Fruit fly (Drosophila melanogaster) whole organism, embryonic: ENCODE results near the gene CG9166.

Source experiments
- Antp ChIP-seq: fragments of 200-800 bp; sonication (Bioruptor generic); optimal IDR thresholded peaks from 3 replicates; lab custom pipeline; 2016; ENCODE audit warnings: missing biosample characterization, missing genetic modification characterization
- Awh ChIP-seq: fragments of 200-800 bp; sonication (Bioruptor generic); IDR thresholded peaks from 2 replicates; pipeline ENCODE4, ENCODE4 v1.3.6; 2022; ENCODE audit warnings: missing biosample characterization, missing genetic modification characterization
- Bdp1 ChIP-seq: fragments of 200-800 bp; sonication (Bioruptor generic); optimal IDR thresholded peaks from 3 replicates; lab custom pipeline; 2016; ENCODE audit warnings: missing biosample characterization, missing genetic modification characterization
- CG10209 ChIP-seq: fragments of 200-800 bp; sonication (Bioruptor generic); optimal IDR thresholded peaks from 3 replicates; lab custom pipeline; 2017; ENCODE audit warnings: missing biosample characterization, mild to moderate bottlenecking, missing genetic modification characterization, missing genetic modification reagents
- CG10321 ChIP-seq: fragments of 200-800 bp; sonication (Bioruptor generic); IDR thresholded peaks from 2 replicates; pipeline ENCODE4 v1.3.6; 2022; ENCODE audit warnings: missing biosample characterization, missing genetic modification characterization
- CG11456 ChIP-seq: fragments of 200-800 bp; sonication (Bioruptor generic); IDR thresholded peaks from 3 replicates; pipeline ENCODE4 v1.3.6; 2022; ENCODE audit warnings: missing biosample characterization, missing genetic modification characterization
- CG11504 ChIP-seq: fragments of 200-800 bp; sonication (Bioruptor generic); optimal IDR thresholded peaks from 3 replicates; lab custom pipeline; 2019; ENCODE audit warnings: missing biosample characterization, mild to moderate bottlenecking, missing genetic modification characterization, moderate library complexity
- CG13624 ChIP-seq: fragments of 200-800 bp; sonication (Bioruptor generic); optimal IDR thresholded peaks from 2 replicates; lab custom pipeline; 2016; ENCODE audit warnings: missing biosample characterization, missing genetic modification characterization
- CG15514 ChIP-seq: fragments of 200-800 bp; sonication (Bioruptor generic); optimal IDR thresholded peaks from 3 replicates; lab custom pipeline; 2017; ENCODE audit warnings: missing biosample characterization, missing genetic modification characterization, mild to moderate bottlenecking, moderate library complexity, missing genetic modification reagents
- CG1603 ChIP-seq: fragments of 200-800 bp; sonication (Bioruptor generic); optimal IDR thresholded peaks from 2 replicates; lab custom pipeline; 2019; ENCODE audit warnings: missing biosample characterization, mild to moderate bottlenecking, missing genetic modification characterization, moderate library complexity
- CG17568 ChIP-seq: fragments of 200-800 bp; sonication (Bioruptor generic); optimal IDR thresholded peaks from 2 replicates; lab custom pipeline; 2018; ENCODE audit warnings: missing biosample characterization, mild to moderate bottlenecking, missing genetic modification characterization, moderate library complexity
- CG17829 ChIP-seq: fragments of 200-800 bp; optimal IDR thresholded peaks from 2 replicates; lab custom pipeline; 2019; ENCODE audit warnings: missing biosample characterization, mild to moderate bottlenecking, missing genetic modification characterization, moderate library complexity
- CG17912 ChIP-seq: fragments of 200-800 bp; sonication (Bioruptor generic); optimal IDR thresholded peaks from 2 replicates; lab custom pipeline; 2018; ENCODE audit warnings: missing biosample characterization, mild to moderate bottlenecking, missing genetic modification characterization
- CG30431 ChIP-seq: fragments of 200-800 bp; sonication (Bioruptor generic); optimal IDR thresholded peaks from 2 replicates; lab custom pipeline; 2017; ENCODE audit warnings: missing biosample characterization, missing genetic modification characterization
- CG42726 ChIP-seq: fragments of 200-800 bp; sonication (Bioruptor generic); IDR thresholded peaks from 2 replicates; pipeline ENCODE4 v1.3.6; 2022; ENCODE audit warnings: missing biosample characterization, missing genetic modification characterization; ENCODE audit not compliant: partially characterized antibody
- CG4404 ChIP-seq: fragments of 200-800 bp; sonication (Bioruptor generic); IDR thresholded peaks from 2 replicates; pipeline ENCODE4 v1.3.6; 2022; ENCODE audit warnings: missing biosample characterization, missing genetic modification characterization
- CG6683 ChIP-seq: fragments of 200-800 bp; sonication (Bioruptor generic); optimal IDR thresholded peaks from 2 replicates; lab custom pipeline; 2017; ENCODE audit warnings: missing biosample characterization, mild to moderate bottlenecking, missing genetic modification characterization, missing genetic modification reagents
- CG6689 ChIP-seq: fragments of 200-800 bp; sonication (Bioruptor generic); IDR thresholded peaks from 2 replicates; pipeline ENCODE4 v1.3.6; 2022; ENCODE audit warnings: missing biosample characterization, missing genetic modification characterization
- D19A ChIP-seq: fragments of 200-800 bp; optimal IDR thresholded peaks from 3 replicates; lab custom pipeline; 2019; ENCODE audit warnings: missing biosample characterization, mild to moderate bottlenecking, missing genetic modification characterization, moderate library complexity
- Doc3 ChIP-seq: fragments of 200-800 bp; sonication (Bioruptor generic); IDR thresholded peaks from 3 replicates; pipeline ENCODE4 v1.3.6; 2022; ENCODE audit warnings: missing biosample characterization, missing genetic modification characterization; ENCODE audit not compliant: partially characterized antibody
- Drgx ChIP-seq: fragments of 200-800 bp; sonication (Bioruptor generic); IDR thresholded peaks from 2 replicates; pipeline ENCODE4 v1.3.6; 2022; ENCODE audit warnings: missing biosample characterization, missing genetic modification characterization
- E2f1 ChIP-seq: fragments of 200-800 bp; sonication (Bioruptor generic); IDR thresholded peaks from 2 replicates; pipeline ENCODE4 v1.3.6; 2022; ENCODE audit warnings: missing biosample characterization, missing genetic modification characterization
- Ets65A ChIP-seq: fragments of 200-800 bp; sonication (Bioruptor generic); peaks from one replicate; lab custom pipeline; 2016; ENCODE audit warnings: missing biosample characterization, missing genetic modification characterization
- Gsc ChIP-seq: fragments of 200-800 bp; sonication (Bioruptor generic); IDR thresholded peaks from 2 replicates; pipeline ENCODE4 v1.3.6; 2022; ENCODE audit warnings: missing biosample characterization, missing genetic modification characterization
- Hr78 ChIP-seq, 2 experiments: fragments of 200-800 bp in 1 of 2; fragments of >200 bp in 1 of 2; sonication (Bioruptor generic) in 1 of 2; optimal IDR thresholded peaks; 2 replicates each; lab custom pipeline; 2017 to 2019; ENCODE audit warnings: missing biosample characterization in 2 of 2, missing genetic modification characterization in 2 of 2, mild to moderate bottlenecking in 1 of 2, moderate library complexity in 1 of 2
- Med ChIP-seq: fragments of 200-800 bp; sonication (Bioruptor generic); peaks from one replicate; lab custom pipeline; 2016; ENCODE audit warnings: missing biosample characterization, missing genetic modification characterization, mild to moderate bottlenecking, inconsistent platforms, moderate library complexity
- Ptx1 ChIP-seq: fragments of 200-800 bp; sonication (Bioruptor generic); IDR thresholded peaks from 2 replicates; pipeline ENCODE4 v1.3.6; 2022; ENCODE audit warnings: missing biosample characterization, missing genetic modification characterization
- Rx ChIP-seq: fragments of 200-800 bp; sonication (Bioruptor generic); IDR thresholded peaks from 2 replicates; pipeline ENCODE4 v1.3.6; 2022; ENCODE audit warnings: missing biosample characterization, missing genetic modification characterization
- amos ChIP-seq: fragments of 200-800 bp; sonication (Bioruptor generic); IDR thresholded peaks from 2 replicates; pipeline ENCODE4 v1.3.6; 2022; ENCODE audit warnings: missing biosample characterization, missing genetic modification characterization; ENCODE audit not compliant: partially characterized antibody
- bbx ChIP-seq: fragments of 200-800 bp; sonication (Bioruptor generic); IDR thresholded peaks from 2 replicates; pipeline ENCODE4 v1.3.6; 2022; ENCODE audit warnings: missing biosample characterization, missing genetic modification characterization; ENCODE audit not compliant: partially characterized antibody
- bsh ChIP-seq, 2 experiments: fragments of 200-800 bp; sonication (Bioruptor generic); optimal IDR thresholded peaks; 2 replicates each; lab custom pipeline; 2017 to 2018; ENCODE audit warnings: mild to moderate bottlenecking in 2 of 2, missing biosample characterization in 2 of 2, missing genetic modification characterization in 2 of 2, moderate library complexity in 1 of 2
- cas ChIP-seq: fragments of 200-800 bp; sonication (Bioruptor generic); IDR thresholded peaks from 2 replicates; pipeline ENCODE4 v1.3.6; 2022; ENCODE audit warnings: missing biosample characterization, missing genetic modification characterization
- ci ChIP-seq: fragments of 200-800 bp; sonication (Bioruptor generic); IDR thresholded peaks from 3 replicates; pipeline ENCODE4 v1.3.6; 2022; ENCODE audit warnings: missing biosample characterization, missing genetic modification characterization
- crc ChIP-seq: fragments of 200-800 bp; sonication (Bioruptor generic); optimal IDR thresholded peaks from 2 replicates; lab custom pipeline; 2016; ENCODE audit warnings: missing biosample characterization, missing genetic modification characterization
- crp ChIP-seq, 2 experiments: fragments of 200-800 bp; sonication (Bioruptor generic); optimal IDR thresholded peaks; 2 replicates in 1 of 2; 3 replicates in 1 of 2; lab custom pipeline; 2017; ENCODE audit warnings: missing biosample characterization in 2 of 2, missing genetic modification characterization in 2 of 2, mild to moderate bottlenecking in 1 of 2, moderate library complexity in 1 of 2
- disco-r ChIP-seq: fragments of 200-800 bp; sonication (Bioruptor generic); optimal IDR thresholded peaks from 2 replicates; lab custom pipeline; 2016; ENCODE audit warnings: missing biosample characterization, missing genetic modification characterization
- gcm ChIP-seq: fragments of 200-800 bp; sonication (Bioruptor generic); optimal IDR thresholded peaks from 2 replicates; lab custom pipeline; 2019; ENCODE audit warnings: missing biosample characterization, mild to moderate bottlenecking, missing genetic modification characterization, moderate library complexity
- grn ChIP-seq: fragments of 200-800 bp; sonication (Bioruptor generic); optimal IDR thresholded peaks from 3 replicates; lab custom pipeline; 2017; ENCODE audit warnings: missing biosample characterization, missing genetic modification characterization
- gsb-n ChIP-seq: fragments of 200-800 bp; sonication (Bioruptor generic); optimal IDR thresholded peaks from 3 replicates; lab custom pipeline; 2018; ENCODE audit warnings: missing biosample characterization, mild to moderate bottlenecking, missing genetic modification characterization
- lab ChIP-seq: fragments of 200-800 bp; sonication (Bioruptor generic); optimal IDR thresholded peaks from 3 replicates; lab custom pipeline; 2017; ENCODE audit warnings: missing biosample characterization, missing genetic modification characterization, mild to moderate bottlenecking, moderate library complexity, missing genetic modification reagents
- nom ChIP-seq: fragments of 200-800 bp; sonication (Bioruptor generic); optimal IDR thresholded peaks from 2 replicates; lab custom pipeline; 2017; ENCODE audit warnings: missing biosample characterization, missing genetic modification characterization, mild to moderate bottlenecking, moderate library complexity, missing genetic modification reagents
- pfk ChIP-seq: fragments of 200-800 bp; sonication (Bioruptor generic); optimal IDR thresholded peaks from 2 replicates; lab custom pipeline; 2018; ENCODE audit warnings: missing biosample characterization, mild to moderate bottlenecking, missing genetic modification characterization, moderate library complexity
- row ChIP-seq: fragments of 200-800 bp; sonication (Bioruptor generic); IDR thresholded peaks from 3 replicates; pipeline ENCODE4 v1.3.6; 2022; ENCODE audit warnings: missing biosample characterization, missing genetic modification characterization
- sens ChIP-seq: fragments of 200-800 bp; sonication (Bioruptor generic); peaks from one replicate; lab custom pipeline; 2016; ENCODE audit warnings: missing biosample characterization, missing genetic modification characterization
- sens-2 ChIP-seq: fragments of 200-800 bp; sonication (Bioruptor generic); IDR thresholded peaks from 2 replicates; pipeline ENCODE4 v1.3.6; 2022; ENCODE audit warnings: missing biosample characterization, missing genetic modification characterization
- tll ChIP-seq, 2 experiments: fragments of 200-800 bp in 1 of 2; fragments of >200 bp in 1 of 2; sonication (Bioruptor generic) in 1 of 2; optimal IDR thresholded peaks; 2 replicates each; lab custom pipeline; 2017 to 2019; ENCODE audit warnings: missing biosample characterization in 2 of 2, missing genetic modification characterization in 2 of 2, mild to moderate bottlenecking in 1 of 2, moderate library complexity in 1 of 2
- zfh1 ChIP-seq: fragments of 200-800 bp; sonication (Bioruptor generic); IDR thresholded peaks from 3 replicates; pipeline ENCODE4 v1.3.6; 2022; ENCODE audit warnings: missing biosample characterization, missing genetic modification characterization

The CG9166 gene

DNA sequence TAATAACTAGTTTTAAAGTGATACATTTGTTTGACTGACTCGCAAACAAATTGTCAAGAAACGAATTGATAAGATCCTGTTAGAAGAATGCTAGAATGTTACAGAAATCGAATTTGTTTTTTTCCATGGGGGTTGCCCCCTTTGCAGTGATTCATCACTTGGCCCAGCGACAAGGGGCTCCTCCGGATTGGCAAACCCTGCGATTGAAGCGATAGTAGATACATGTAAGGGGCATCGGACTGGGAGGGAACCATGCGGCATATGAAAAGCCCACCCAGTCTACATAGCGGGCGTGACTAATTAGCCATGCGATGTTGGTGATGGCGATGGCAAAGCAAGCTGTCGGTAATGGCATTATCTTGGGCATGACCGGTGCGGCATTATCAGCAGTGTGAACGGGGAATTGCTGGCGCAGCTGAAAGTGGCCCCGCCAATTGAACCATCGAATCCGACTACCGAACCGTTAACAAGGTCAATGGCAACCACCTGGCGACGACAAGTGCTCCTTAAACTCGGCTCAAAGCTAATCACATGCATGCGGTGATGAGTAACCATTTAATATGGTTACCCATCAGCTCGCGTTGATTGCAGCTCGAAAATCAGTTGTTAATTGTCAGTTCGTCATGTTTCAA lies 3.8 kb upstream of the CG9166 start (continued):
- no peak for TF ChIP-seq cas (GFP tag; lab: Robert Waterston, UW)
- no peak for TF ChIP-seq pfk
- no peak for TF ChIP-seq E2f1 (GFP tag; lab: Robert Waterston, UW)
- TF ChIP-seq CG6683: no peak
- TF ChIP-seq crc (GFP tag; lab: Kevin White, UChicago): no peak
- peak; percentile 68 for TF ChIP-seq gcm
- no peak for TF ChIP-seq gsb-n
- TF ChIP-seq CG13624 (GFP tag; lab: Kevin White, UChicago): no peak
- TF ChIP-seq CG4404: no peak
- TF ChIP-seq CG42726 (GFP tag; lab: Robert Waterston, UW): no peak
- TF ChIP-seq CG17829 (tag; lab: Kevin White, UChicago): no peak
- TF ChIP-seq CG30431 (GFP tag; lab: Kevin White, UChicago): no peak
- TF ChIP-seq bbx (GFP tag; lab: Robert Waterston, UW): no peak
- TF ChIP-seq amos (GFP tag; lab: Robert Waterston, UW): peak; percentile 9; the same call in 1 of the 2 replicates
- TF ChIP-seq lab (GFP tag; lab: Kevin White, UChicago): no peak
- TF ChIP-seq Bdp1: no peak
- 0 out of 3 replicates have a peak, but pooled peaks have one; percentile 15 for TF ChIP-seq Doc3 (GFP tag; lab: Robert Waterston, UW)
- no peak for TF ChIP-seq crp (GFP tag; optimal IDR thresholded peaks at IDR 0.05; lab: Kevin White, UChicago)
- no peak for TF ChIP-seq disco-r (GFP tag; lab: Kevin White, UChicago)
- peak; percentile 44 for TF ChIP-seq grn (GFP tag; lab: Kevin White, UChicago)
- no peak for TF ChIP-seq Awh (GFP tag; lab: Robert Waterston, UW)
- peak; percentile 70 for TF ChIP-seq Med

DNA sequence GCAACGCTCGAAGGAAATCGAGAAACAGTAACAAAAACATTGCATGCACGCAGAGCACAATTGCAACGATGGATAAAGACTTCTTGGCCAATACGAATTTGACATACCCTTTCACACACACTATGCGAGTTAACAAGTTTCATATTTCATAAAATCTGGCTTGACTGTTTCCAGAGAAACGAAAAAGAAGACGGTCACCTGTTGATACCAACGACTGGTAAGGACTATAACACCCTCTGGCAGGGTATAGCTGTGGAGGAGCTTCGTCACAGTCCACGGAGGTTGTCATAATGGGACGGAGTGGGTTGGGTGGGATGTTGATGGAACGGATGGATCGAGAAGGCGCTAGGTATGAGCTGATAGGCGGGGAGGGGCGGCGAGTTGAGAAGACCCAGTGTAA lies 2.7 kb upstream of the CG9166 start:
- TF ChIP-seq Ets65A: peak; percentile 89
- TF ChIP-seq CG11504 (tag; lab: Kevin White, UChicago): no peak
- TF ChIP-seq D19A (tag; lab: Kevin White, UChicago): peak; percentile 82
- TF ChIP-seq Rx (GFP tag; lab: Robert Waterston, UW): 0 out of 2 replicates have a peak, but pooled peaks have one; percentile 21
- TF ChIP-seq CG11456: no peak
- TF ChIP-seq Antp (GFP tag; lab: Kevin White, UChicago): peak; percentile 9
- 0 out of 2 replicates have a peak, but pooled peaks have one; percentile 5 for TF ChIP-seq sens-2 (GFP tag; lab: Robert Waterston, UW)
- peak; percentile 1 for TF ChIP-seq nom (GFP tag; lab: Kevin White, UChicago)
- TF ChIP-seq bsh (GFP tag; optimal IDR thresholded peaks at IDR 0.05; lab: Kevin White, UChicago): peak in 1 of 2 experiments; percentile 56
- TF ChIP-seq row (GFP tag; lab: Robert Waterston, UW): peak; percentile 22; the same call in 1 of the 3 replicates
- peak; percentile 74 for TF ChIP-seq sens
- no peak for TF ChIP-seq tll (GFP tag; optimal IDR thresholded peaks at IDR 0.05; lab: Kevin White, UChicago)
- TF ChIP-seq CG15514: no peak
- TF ChIP-seq Ptx1 (GFP tag; lab: Robert Waterston, UW): 0 out of 2 replicates have a peak, but pooled peaks have one; percentile 29
- TF ChIP-seq CG6689 (GFP tag; lab: Robert Waterston, UW): 0 out of 2 replicates have a peak, but pooled peaks have one; percentile 18
- peak; percentile 23 for TF ChIP-seq CG1603 (tag; lab: Kevin White, UChicago)
- no peak for TF ChIP-seq CG17912 (GFP tag; lab: Kevin White, UChicago)
- TF ChIP-seq ci (GFP tag; lab: Robert Waterston, UW): peak; percentile 54; the same call in 1 of the 3 replicates
- 0 out of 2 replicates have a peak, but pooled peaks have one; percentile 28 for TF ChIP-seq Gsc (GFP tag; lab: Robert Waterston, UW)
- peak; percentile 77 for TF ChIP-seq Med
- TF ChIP-seq CG10209 (GFP tag; lab: Kevin White, UChicago): no peak
- TF ChIP-seq zfh1: 0 out of 3 replicates have a peak, but pooled peaks have one; percentile 23
- TF ChIP-seq Hr78 (GFP tag; optimal IDR thresholded peaks at IDR 0.05; lab: Kevin White, UChicago): no peak
- TF ChIP-seq Drgx (GFP tag; lab: Robert Waterston, UW): peak; percentile 84
- TF ChIP-seq CG17568 (GFP tag; lab: Kevin White, UChicago): no peak
- TF ChIP-seq CG10321 (GFP tag; lab: Robert Waterston, UW): no peak
